Fruit fly (Drosophila melanogaster): ENCODE measurements around the gene CG4891.
A peak's percentile ranks its signal among the peaks of the same experiment; 100 is the strongest.

dm6 chr2L:16049647-16050046, 45.1 kb upstream of the CG4891 start, which contains the start of gene beat-Ia:
- TF ChIP-seq Abd-B (GFP tag; optimal IDR thresholded peaks at IDR 0.05) (no peak), dmrt93B (GFP tag; optimal IDR thresholded peaks at IDR 0.05) (no peak), Rel (GFP tag; optimal IDR thresholded peaks at IDR 0.05) (no peak), Rel (tag; optimal IDR thresholded peaks at IDR 0.05) (no peak), lola (GFP tag; optimal IDR thresholded peaks at IDR 0.05) (no peak), pan (optimal IDR thresholded peaks at IDR 0.05) (no peak), HLH106 (tag; optimal IDR thresholded peaks at IDR 0.05) (no peak), Vsx2 (GFP tag; optimal IDR thresholded peaks at IDR 0.05; ENCODE audit: partially characterized antibody) (no peak), N (GFP tag; optimal IDR thresholded peaks at IDR 0.05) (peak; percentile 83), Hr78 (GFP tag; optimal IDR thresholded peaks at IDR 0.05) (no peak), Dfd (GFP tag; optimal IDR thresholded peaks at IDR 0.05) (no peak), OdsH (GFP tag; optimal IDR thresholded peaks at IDR 0.05) (no peak), Myc (optimal IDR thresholded peaks at IDR 0.05) (peak; percentile 64), Hnf4 (GFP tag; optimal IDR thresholded peaks at IDR 0.05) (no peak), sage (GFP tag; optimal IDR thresholded peaks at IDR 0.05) (no peak)
